Worm (Caenorhabditis elegans) whole organism, L4/young adult: ENCODE results near the gene srbc-1.

ENCODE experiments used
- W03F9.2 ChIP-seq: fragments of 150-350 bp; optimal IDR thresholded peaks from 2 replicates; lab custom pipeline; 2014; ENCODE audit warnings: missing biosample characterization, missing genetic modification characterization
- dao-5 ChIP-seq: sonication (generic microtip); optimal IDR thresholded peaks from 2 replicates; lab custom pipeline; 2016; ENCODE audit warnings: missing genotype, missing genetic modification characterization, moderate library complexity, missing compliant biosample characterization
- him-1 ChIP-seq: sonication (generic microtip); optimal IDR thresholded peaks from 2 replicates; lab custom pipeline; 2016; ENCODE audit warnings: missing genotype, missing genetic modification reagents, missing genetic modification characterization, missing compliant biosample characterization

The srbc-1 gene

ce11 chrV:3301898-3302297 is at the start of gene srbc-1:
Gene srbc-1 (minus strand): TSS chrV:3301998.
- TF ChIP-seq him-1 (tag; lab: Kevin White, UChicago) (no peak), W03F9.2 (no peak), dao-5 (tag; lab: Kevin White, UChicago) (no peak)

ce11 chrV:3351266-3351665 is 49.5 kb upstream of the srbc-1 start, which contains the start of gene str-63:
Gene str-63 (plus strand): TSS chrV:3351566.
- TF ChIP-seq him-1 (tag; lab: Kevin White, UChicago) (no peak), W03F9.2 (no peak), dao-5 (tag; lab: Kevin White, UChicago) (no peak)

- TF ChIP-seq dao-5 (tag; lab: Kevin White, UChicago) = no peak
Observed at ce11 chrV:3349877-3350276, 48.1 kb upstream of the srbc-1 start, which contains the start of gene C17B7.15. Gene C17B7.15 (plus strand): TSS chrV:3350177.

ce11 chrV:3347486-3347885 is 45.7 kb upstream of the srbc-1 start:
- TF ChIP-seq him-1 (tag; lab: Kevin White, UChicago) (no peak), dao-5 (tag; lab: Kevin White, UChicago) (no peak), W03F9.2 (no peak)

- no peak for TF ChIP-seq dao-5 (tag; lab: Kevin White, UChicago)
- TF ChIP-seq him-1 (tag; lab: Kevin White, UChicago) = no peak
- TF ChIP-seq W03F9.2 = no peak
Observed at ce11 chrV:3346434-3347019, 44.7 kb upstream of the srbc-1 start, which contains the start of gene fbxa-65. Gene fbxa-65 (minus strand): TSS chrV:3346484.

- no peak for TF ChIP-seq him-1 (tag; lab: Kevin White, UChicago)
- TF ChIP-seq W03F9.2 = no peak
- no peak for TF ChIP-seq dao-5 (tag; lab: Kevin White, UChicago)
Observed at ce11 chrV:3344001-3344400, 42.2 kb upstream of the srbc-1 start.

- no peak for TF ChIP-seq him-1 (tag; lab: Kevin White, UChicago)
- no peak for TF ChIP-seq W03F9.2
- no peak for TF ChIP-seq dao-5 (tag; lab: Kevin White, UChicago)
Observed at ce11 chrV:3342504-3342903, 40.7 kb upstream of the srbc-1 start, which contains the start of gene C17B7.3. Gene C17B7.3 (plus strand): TSS chrV:3342804.

- TF ChIP-seq dao-5 (tag; lab: Kevin White, UChicago) (no peak), W03F9.2 (no peak), him-1 (tag; lab: Kevin White, UChicago) (no peak)
Observed at ce11 chrV:3341906-3342305, 40.1 kb upstream of the srbc-1 start, which contains the start of gene C17B7.10. Gene C17B7.10 (minus strand): TSS chrV:3342006.

- TF ChIP-seq him-1 (tag; lab: Kevin White, UChicago) (no peak), dao-5 (tag; lab: Kevin White, UChicago) (no peak)
Observed at ce11 chrV:3339009-3339408, 37.2 kb upstream of the srbc-1 start, which contains the start of gene C17B7.4. Gene C17B7.4 (plus strand): TSS chrV:3339309.

- TF ChIP-seq him-1 (tag; lab: Kevin White, UChicago) (no peak), dao-5 (tag; lab: Kevin White, UChicago) (no peak), W03F9.2 (no peak)
Observed at ce11 chrV:3333334-3333733, 31.5 kb upstream of the srbc-1 start, which contains the start of gene C17B7.5. Gene C17B7.5 (plus strand): TSS chrV:3333634.

ce11 chrV:3332023-3332422 is 30.2 kb upstream of the srbc-1 start, which contains the start of gene C17B7.9:
Gene C17B7.9 (minus strand): TSS chrV:3332123.
- TF ChIP-seq dao-5 (tag; lab: Kevin White, UChicago) (no peak), W03F9.2 (no peak), him-1 (tag; lab: Kevin White, UChicago) (no peak)

ce11 chrV:3324178-3324577 is 22.4 kb upstream of the srbc-1 start, which contains the start of gene C17B7.8:
Gene C17B7.8 (minus strand): TSS chrV:3324278.
- TF ChIP-seq dao-5 (tag; lab: Kevin White, UChicago) (no peak), him-1 (tag; lab: Kevin White, UChicago) (no peak), W03F9.2 (no peak)

- TF ChIP-seq dao-5 (tag; lab: Kevin White, UChicago) = no peak
- no peak for TF ChIP-seq W03F9.2
Observed at ce11 chrV:3320432-3320831, 18.6 kb upstream of the srbc-1 start, which contains the start of gene C17B7.14. Gene C17B7.14 (minus strand): TSS chrV:3320532.

ce11 chrV:3320005-3320404 is 18.2 kb upstream of the srbc-1 start, which contains the start of gene F35F10.14:
Gene F35F10.14 (minus strand): TSS chrV:3320105.
- TF ChIP-seq W03F9.2 (no peak), dao-5 (tag; lab: Kevin White, UChicago) (no peak), him-1 (tag; lab: Kevin White, UChicago) (no peak)

ce11 chrV:3318975-3319374 is 17.2 kb upstream of the srbc-1 start, which contains the start of gene F35F10.13:
Gene F35F10.13 (minus strand): TSS chrV:3319075.
- TF ChIP-seq dao-5 (tag; lab: Kevin White, UChicago) (no peak), him-1 (tag; lab: Kevin White, UChicago) (no peak), W03F9.2 (no peak)
